Worm (Caenorhabditis elegans): ENCODE results near the gene str-138.

str-138 gene

DNA sequence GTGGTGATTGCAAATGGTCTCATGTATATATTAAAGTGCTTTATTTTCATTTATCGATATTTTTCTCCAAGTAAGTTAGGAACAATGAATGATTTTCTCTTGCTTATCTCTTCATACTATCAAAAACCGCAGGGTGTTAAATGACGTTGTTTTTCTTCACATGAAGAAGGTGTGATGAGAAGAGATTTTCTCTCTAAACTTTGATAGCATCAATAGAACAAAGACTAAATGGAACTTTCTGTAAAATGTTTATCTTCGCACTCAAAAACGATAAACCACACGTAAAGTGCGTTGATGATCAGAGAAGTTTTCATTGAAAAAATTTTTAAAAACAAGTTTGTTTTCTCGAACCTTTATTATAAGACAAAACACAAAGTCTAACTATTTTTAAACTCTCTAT lies 21.4 kb downstream of the str-138 start (continued):
- no peak for TF ChIP-seq fkh-10 (GFP tag; optimal IDR thresholded peaks at IDR 0.05)
- TF ChIP-seq nhr-77 (tag; optimal IDR thresholded peaks at IDR 0.05), result no peak

DNA sequence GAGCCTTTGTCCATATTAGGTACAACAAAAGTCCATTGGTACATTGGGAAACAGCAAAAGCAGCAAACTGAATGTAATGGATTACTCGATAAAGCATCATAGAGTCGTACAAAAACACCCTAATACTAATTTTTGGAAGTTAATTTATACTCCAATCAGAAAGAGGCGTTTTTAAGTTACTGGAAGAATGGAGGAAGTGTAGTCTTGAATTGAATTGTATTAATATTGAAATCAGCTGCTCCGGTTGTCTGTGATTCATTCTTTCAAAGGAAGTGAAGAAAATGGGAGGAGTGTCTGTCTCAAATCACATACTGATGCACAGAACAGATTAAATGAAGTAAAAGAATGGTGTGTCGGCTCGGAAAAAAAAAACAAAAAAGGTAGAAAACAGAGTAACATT lies 23.1 kb downstream of the str-138 start, which contains the start of gene str-131:
TSS of gene str-131 (minus strand) at position 101 of the 400 bp plus-strand sequence.
- TF ChIP-seq lin-39 (tag; optimal IDR thresholded peaks at IDR 0.05) (no peak), efl-3 (GFP tag; optimal IDR thresholded peaks at IDR 0.05) (no peak), hlh-17 (GFP tag; optimal IDR thresholded peaks at IDR 0.05; ENCODE audit: borderline replicate concordance) (no peak), isw-1 (GFP tag; IDR thresholded peaks at IDR 0.05) (no peak), dpl-1 (GFP tag; optimal IDR thresholded peaks at IDR 0.05) (no peak), ceh-63 (GFP tag; optimal IDR thresholded peaks at IDR 0.05) (no peak), lin-13 (GFP tag; optimal IDR thresholded peaks at IDR 0.05) (no peak), nhr-12 (tag; optimal IDR thresholded peaks at IDR 0.05) (no peak), pqm-1 (tag; optimal IDR thresholded peaks at IDR 0.05) (no peak), snu-23 (GFP tag; optimal IDR thresholded peaks at IDR 0.05) (no peak), nhr-237 (tag; optimal IDR thresholded peaks at IDR 0.05) (no peak), elt-3 (tag; optimal IDR thresholded peaks at IDR 0.05) (no peak)

DNA sequence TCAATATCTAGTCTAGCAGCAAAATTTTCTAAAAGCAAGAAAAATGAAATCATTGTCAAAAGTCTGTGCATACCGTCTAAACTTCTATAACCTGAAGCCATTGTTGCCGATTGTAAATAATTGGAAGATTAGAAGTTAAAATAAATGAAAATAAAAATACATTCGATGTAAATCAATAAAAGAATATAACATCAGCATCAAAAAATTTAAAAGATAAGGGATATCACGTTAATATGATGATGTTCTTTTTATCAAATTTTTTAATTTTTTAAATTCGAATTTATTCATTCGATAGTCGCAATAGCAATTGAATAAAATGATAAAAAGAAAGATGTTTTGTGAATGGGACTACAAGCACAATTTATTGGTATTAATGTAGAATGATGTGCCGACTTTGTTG lies 26.7 kb downstream of the str-138 start, which contains the start of gene C09H5.7:
TSS of gene C09H5.7 (minus strand) at position 101 of the 400 bp plus-strand sequence.
- no peak for TF ChIP-seq nhr-84 (tag; optimal IDR thresholded peaks at IDR 0.05)
- TF ChIP-seq ets-5 (GFP tag; IDR thresholded peaks at IDR 0.05), result no peak
- TF ChIP-seq mdl-1 (tag; optimal IDR thresholded peaks at IDR 0.05), result no peak
- no peak for TF ChIP-seq unc-30 (tag; optimal IDR thresholded peaks at IDR 0.05)
- TF ChIP-seq grh-1 (GFP tag; IDR thresholded peaks at IDR 0.05), result no peak
- TF ChIP-seq mab-9 (GFP tag; IDR thresholded peaks at IDR 0.05), result no peak
- no peak for TF ChIP-seq sptf-1 (tag; optimal IDR thresholded peaks at IDR 0.05)

DNA sequence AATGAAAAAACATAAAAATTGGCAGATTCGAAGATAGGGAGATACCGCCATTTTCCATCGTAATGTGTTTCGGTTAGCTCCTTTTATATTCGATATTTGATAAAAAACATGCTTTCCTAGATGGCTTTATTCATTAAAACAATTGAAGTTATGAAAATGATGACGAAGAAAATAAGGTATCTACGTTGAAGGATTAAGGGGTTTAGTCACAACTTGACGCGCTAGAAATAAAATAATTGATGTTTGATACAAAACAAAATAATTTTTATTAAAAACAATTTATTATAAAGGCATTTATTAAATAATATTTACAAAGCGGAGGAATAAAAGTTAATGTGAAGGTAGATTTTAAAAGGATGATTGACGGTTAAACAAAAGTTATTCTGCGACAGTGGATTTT lies 32.1 kb downstream of the str-138 start, which contains the start of gene str-130:
TSS of gene str-130 (minus strand) at position 101 of the 400 bp plus-strand sequence.
- TF ChIP-seq hlh-17 (GFP tag; optimal IDR thresholded peaks at IDR 0.05; ENCODE audit: borderline replicate concordance), result no peak
- TF ChIP-seq unc-86 (tag; optimal IDR thresholded peaks at IDR 0.05), result no peak
- TF ChIP-seq ceh-82 (tag; optimal IDR thresholded peaks at IDR 0.05), result no peak
- TF ChIP-seq nhr-71 (tag; optimal IDR thresholded peaks at IDR 0.05), result no peak
- TF ChIP-seq aha-1 (tag; optimal IDR thresholded peaks at IDR 0.05), result no peak
- no peak for TF ChIP-seq aly-2 (tag; optimal IDR thresholded peaks at IDR 0.05)
- TF ChIP-seq lir-3 (tag; optimal IDR thresholded peaks at IDR 0.05; ENCODE audit: poor library complexity), result no peak
- TF ChIP-seq mab-9 (GFP tag; IDR thresholded peaks at IDR 0.05), result no peak
- TF ChIP-seq ceh-63 (GFP tag; optimal IDR thresholded peaks at IDR 0.05), result no peak
- no peak for TF ChIP-seq isw-1 (GFP tag; IDR thresholded peaks at IDR 0.05)
- TF ChIP-seq nhr-28 (tag; optimal IDR thresholded peaks at IDR 0.05), result no peak
- TF ChIP-seq nhr-77 (tag; optimal IDR thresholded peaks at IDR 0.05), result no peak
- no peak for TF ChIP-seq jun-1 (tag; optimal IDR thresholded peaks at IDR 0.05)
- no peak for TF ChIP-seq ceh-90 (tag; optimal IDR thresholded peaks at IDR 0.05)
- TF ChIP-seq grh-1 (GFP tag; IDR thresholded peaks at IDR 0.05), result no peak

DNA sequence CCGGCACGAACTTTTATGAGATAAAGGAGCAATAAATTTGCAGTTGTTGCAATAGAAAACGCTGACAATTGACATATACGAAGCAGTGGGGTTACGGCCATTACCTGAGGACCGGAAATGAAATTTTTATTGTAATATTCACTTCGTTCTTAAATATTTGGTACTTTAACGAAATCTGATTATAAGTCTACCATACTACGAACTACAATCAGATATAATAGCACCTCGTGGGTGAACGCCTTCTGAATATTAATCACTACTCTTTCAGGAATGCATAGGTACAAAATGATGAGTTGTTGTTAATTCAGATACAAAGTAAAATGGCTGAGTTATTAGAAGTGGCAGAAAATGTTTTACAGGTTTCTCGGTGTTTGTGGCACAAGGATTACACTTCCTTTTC lies 33.9 kb downstream of the str-138 start, which contains the start of gene str-129:
TSS of gene str-129 (minus strand) at position 101 of the 400 bp plus-strand sequence.
- no peak for TF ChIP-seq nhr-77 (tag; optimal IDR thresholded peaks at IDR 0.05)
- no peak for TF ChIP-seq snu-23 (GFP tag; optimal IDR thresholded peaks at IDR 0.05)
- TF ChIP-seq tbx-2 (tag; optimal IDR thresholded peaks at IDR 0.05), result no peak

DNA sequence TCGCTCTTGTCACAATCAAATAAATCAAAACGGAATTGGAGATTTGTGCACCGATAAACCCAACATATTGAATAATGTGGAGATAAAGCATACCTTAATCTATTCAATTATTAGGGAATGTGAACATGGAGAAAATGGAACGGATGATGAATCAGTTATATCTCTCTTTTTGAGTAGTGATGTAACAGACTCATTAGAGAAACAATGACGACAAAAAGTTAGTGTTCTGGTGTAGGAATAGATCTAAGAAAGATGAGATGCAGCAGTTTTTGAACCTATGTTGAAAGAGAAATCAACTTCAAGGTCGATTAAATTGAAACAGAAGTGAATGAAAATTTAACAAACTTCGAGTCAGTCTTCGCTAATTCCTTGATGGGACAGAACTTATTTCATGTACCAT lies 36.9 kb downstream of the str-138 start, which contains the start of gene str-146:
TSS of gene str-146 (minus strand) at position 101 of the 400 bp plus-strand sequence.
- no peak for TF ChIP-seq fkh-4 (tag; optimal IDR thresholded peaks at IDR 0.05; ENCODE audit: borderline replicate concordance)
- no peak for TF ChIP-seq nhr-84 (tag; optimal IDR thresholded peaks at IDR 0.05)
- TF ChIP-seq pax-3 (tag; optimal IDR thresholded peaks at IDR 0.05), result no peak
- no peak for TF ChIP-seq efl-3 (GFP tag; optimal IDR thresholded peaks at IDR 0.05)
- no peak for TF ChIP-seq ztf-11 (tag; optimal IDR thresholded peaks at IDR 0.05)
- TF ChIP-seq nhr-28 (tag; optimal IDR thresholded peaks at IDR 0.05), result no peak
- no peak for TF ChIP-seq unc-130 (tag; optimal IDR thresholded peaks at IDR 0.05)
- TF ChIP-seq hlh-4 (tag; optimal IDR thresholded peaks at IDR 0.05), result no peak

Data from whole organism, L1 larva.